Worm (Caenorhabditis elegans) whole organism, L3 larva: ENCODE measurements around the gene art-1.

Source experiments
- R02D3.7 ChIP-seq: fragments of 150-350 bp; optimal IDR thresholded peaks from 2 replicates; lab custom pipeline; 2014; ENCODE audit warnings: missing biosample characterization, missing genetic modification characterization
- ZK546.5 ChIP-seq: sonication (generic microtip); optimal IDR thresholded peaks from 2 replicates; lab custom pipeline; 2017; ENCODE audit warnings: missing biosample characterization, missing genetic modification characterization
- aly-2 ChIP-seq: fragments of 150-350 bp; optimal IDR thresholded peaks from 2 replicates; lab custom pipeline; 2014; ENCODE audit warnings: missing biosample characterization, missing genetic modification characterization
- ama-1 ChIP-seq: fragments of 150-350 bp; optimal IDR thresholded peaks from 2 replicates; lab custom pipeline; 2018
- ceh-16 ChIP-seq: sonication (generic microtip); optimal IDR thresholded peaks from 2 replicates; lab custom pipeline; 2017; ENCODE audit warnings: missing biosample characterization, missing genetic modification characterization
- ceh-28 ChIP-seq: fragments of 150-350 bp; optimal IDR thresholded peaks from 2 replicates; lab custom pipeline; 2014; ENCODE audit warnings: missing biosample characterization, missing genetic modification reagents, missing genetic modification characterization
- daf-12 ChIP-seq: fragments of 150-350 bp; optimal IDR thresholded peaks from 2 replicates; lab custom pipeline; 2014; ENCODE audit warnings: missing biosample characterization, missing genetic modification reagents, missing genetic modification characterization
- egl-5 ChIP-seq: fragments of 150-350 bp; optimal IDR thresholded peaks from 2 replicates; lab custom pipeline; 2017; ENCODE audit warnings: missing biosample characterization, missing genetic modification reagents, missing genetic modification characterization, inconsistent platforms
- elt-1 ChIP-seq: fragments of 150-350 bp; optimal IDR thresholded peaks from 2 replicates; lab custom pipeline; 2014; ENCODE audit warnings: missing biosample characterization, missing genetic modification characterization
- elt-2 ChIP-seq: sonication (generic microtip); optimal IDR thresholded peaks from 2 replicates; lab custom pipeline; 2016; ENCODE audit warnings: missing genetic modification reagents, mild to moderate bottlenecking, missing genetic modification characterization, missing compliant biosample characterization
- eor-1 ChIP-seq, 2 experiments: fragments of 150-350 bp; optimal IDR thresholded peaks; 2 replicates each; lab custom pipeline; 2014 to 2018; ENCODE audit warnings: missing biosample characterization in 2 of 2, missing genetic modification characterization in 2 of 2
- fkh-10 ChIP-seq: sonication (generic microtip); optimal IDR thresholded peaks from 2 replicates; lab custom pipeline; 2017; ENCODE audit warnings: missing biosample characterization, missing genetic modification reagents, missing genetic modification characterization
- fkh-2 ChIP-seq: fragments of 150-350 bp; optimal IDR thresholded peaks from 2 replicates; lab custom pipeline; 2014; ENCODE audit warnings: missing biosample characterization, missing genetic modification reagents, missing genetic modification characterization
- hmg-11 ChIP-seq: sonication (generic microtip); optimal IDR thresholded peaks from 2 replicates; lab custom pipeline; 2016; ENCODE audit warnings: missing genetic modification characterization, missing compliant biosample characterization
- lin-15B ChIP-seq: fragments of 150-350 bp; optimal IDR thresholded peaks from 2 replicates; lab custom pipeline; 2014; ENCODE audit warnings: missing biosample characterization, missing genetic modification characterization
- lin-39 ChIP-seq: fragments of 150-350 bp; optimal IDR thresholded peaks from 2 replicates; lab custom pipeline; 2018; ENCODE audit warnings: missing biosample characterization, missing genetic modification reagents, missing genetic modification characterization
- lsy-12 ChIP-seq: sonication (generic microtip); optimal IDR thresholded peaks from 2 replicates; lab custom pipeline; 2016; ENCODE audit warnings: mild to moderate bottlenecking, missing genetic modification characterization, missing compliant biosample characterization
- mdl-1 ChIP-seq: fragments of 150-350 bp; optimal IDR thresholded peaks from 2 replicates; lab custom pipeline; 2014; ENCODE audit warnings: missing biosample characterization, missing genetic modification characterization
- nfya-1 ChIP-seq: sonication (generic microtip); optimal IDR thresholded peaks from 2 replicates; lab custom pipeline; 2017; ENCODE audit warnings: missing genetic modification characterization, mild to moderate bottlenecking, missing compliant biosample characterization, antibody characterized with exemption, moderate library complexity; ENCODE audit not compliant: insufficient read depth
- nhr-11 ChIP-seq: fragments of 150-350 bp; optimal IDR thresholded peaks from 2 replicates; lab custom pipeline; 2014; ENCODE audit warnings: missing biosample characterization, missing genetic modification characterization
- nhr-23 ChIP-seq: fragments of 150-350 bp; optimal IDR thresholded peaks from 2 replicates; lab custom pipeline; 2014; ENCODE audit warnings: missing biosample characterization, missing genetic modification reagents, missing genetic modification characterization
- nhr-25 ChIP-seq: sonication (generic microtip); optimal IDR thresholded peaks from 2 replicates; lab custom pipeline; 2017; ENCODE audit warnings: missing biosample characterization, missing genetic modification characterization
- nhr-28 ChIP-seq: fragments of 150-350 bp; optimal IDR thresholded peaks from 2 replicates; lab custom pipeline; 2014; ENCODE audit warnings: missing biosample characterization, missing genetic modification characterization
- nhr-43 ChIP-seq: sonication (generic microtip); optimal IDR thresholded peaks from 2 replicates; lab custom pipeline; 2016; ENCODE audit warnings: mild to moderate bottlenecking, missing genetic modification characterization, missing compliant biosample characterization; ENCODE audit not compliant: poor library complexity, severe bottlenecking
- nhr-67 ChIP-seq: fragments of 150-350 bp; optimal IDR thresholded peaks from 2 replicates; lab custom pipeline; 2014; ENCODE audit warnings: missing biosample characterization, missing genetic modification characterization
- nhr-76 ChIP-seq: fragments of 150-350 bp; sonication (generic microtip); optimal IDR thresholded peaks from 5 replicates; lab custom pipeline; 2014; ENCODE audit warnings: missing biosample characterization, missing genetic modification characterization
- pqm-1 ChIP-seq: fragments of 150-350 bp; optimal IDR thresholded peaks from 2 replicates; lab custom pipeline; 2017; ENCODE audit warnings: missing biosample characterization, missing genetic modification characterization, inconsistent platforms
- snpc-4 ChIP-seq: fragments of 150-350 bp; optimal IDR thresholded peaks from 2 replicates; lab custom pipeline; 2014; ENCODE audit warnings: missing biosample characterization, missing genetic modification characterization
- tbx-2 ChIP-seq: sonication (generic microtip); optimal IDR thresholded peaks from 2 replicates; lab custom pipeline; 2016; ENCODE audit warnings: mild to moderate bottlenecking, missing genetic modification characterization, missing compliant biosample characterization
- unc-62 ChIP-seq: fragments of 150-350 bp; sonication (generic microtip); optimal IDR thresholded peaks from 4 replicates; lab custom pipeline; 2014; ENCODE audit warnings: missing biosample characterization, missing genetic modification reagents, missing genetic modification characterization
- ztf-4 ChIP-seq: fragments of 150-350 bp; optimal IDR thresholded peaks from 2 replicates; lab custom pipeline; 2014; ENCODE audit warnings: missing biosample characterization, missing genetic modification characterization

The art-1 gene

ce11 chrII:6951250-6951806, 20.7 kb downstream of the art-1 start, which contains the start of the genes malt-1 and ceh-38 (continued):
- TF ChIP-seq nhr-28 (tag; lab: Kevin White, UChicago) (no peak), eor-1 (tag; optimal IDR thresholded peaks at IDR 0.05; lab: Kevin White, UChicago) (no peak), daf-12 (peak; percentile 54), mdl-1 (tag; lab: Kevin White, UChicago) (peak; percentile 86), fkh-2 (peak; percentile 58), R02D3.7 (tag; lab: Kevin White, UChicago) (peak; percentile 90), fkh-10 (peak; percentile 92), nhr-67 (tag; lab: Kevin White, UChicago) (no peak), lin-15B (peak; percentile 92), nhr-25 (tag; lab: Kevin White, UChicago) (peak; percentile 90), snpc-4 (peak; percentile 96), ceh-28 (tag; lab: Kevin White, UChicago) (no peak), elt-1 (tag; lab: Kevin White, UChicago) (peak; percentile 45), lin-39 (tag; lab: Kevin White, UChicago) (peak; percentile 99), ZK546.5 (no peak)
- TF ChIP-seq, all 47 proteins: peak for 29

- peak; percentile 49 for TF ChIP-seq hmg-11 (tag; lab: Kevin White, UChicago)
- peak; percentile 57 for TF ChIP-seq nfya-1 (tag; lab: Kevin White, UChicago)
- TF ChIP-seq lin-39 (tag; lab: Kevin White, UChicago) = peak; percentile 92
- peak; percentile 11 for TF ChIP-seq pqm-1 (tag; lab: Kevin White, UChicago)
- no peak for TF ChIP-seq ceh-16 (tag; lab: Kevin White, UChicago)
- TF ChIP-seq elt-2 (tag; lab: Kevin White, UChicago) = peak; percentile 70
- TF ChIP-seq nhr-76 (tag; lab: Kevin White, UChicago) = no peak
- TF ChIP-seq, all 47 proteins: peak for 5
Measured at ce11 chrII:6943299-6944051, 28.6 kb downstream of the art-1 start.

ce11 chrII:6941520-6941919, 30.5 kb downstream of the art-1 start:
- TF ChIP-seq aly-2 = no peak
- TF ChIP-seq nhr-11 (tag; lab: Kevin White, UChicago) = peak; percentile 22

- no peak for TF ChIP-seq tbx-2 (tag; lab: Kevin White, UChicago)
- no peak for TF ChIP-seq ZK546.5
- no peak for TF ChIP-seq elt-2 (tag; lab: Kevin White, UChicago)
- no peak for TF ChIP-seq fkh-2
- TF ChIP-seq nhr-23 (tag; lab: Kevin White, UChicago) = no peak
- TF ChIP-seq unc-62 = no peak
- TF ChIP-seq lsy-12 (tag; lab: Kevin White, UChicago) = no peak
- no peak for TF ChIP-seq lin-39 (tag; lab: Kevin White, UChicago)
- no peak for TF ChIP-seq daf-12
- no peak for TF ChIP-seq ztf-4 (tag; lab: Kevin White, UChicago)
- TF ChIP-seq nhr-43 = no peak
- peak; percentile 42 for TF ChIP-seq egl-5 (tag; lab: Kevin White, UChicago)
- peak; percentile 44 for TF ChIP-seq nhr-11 (tag; lab: Kevin White, UChicago)
- no peak for TF ChIP-seq mdl-1 (tag; lab: Kevin White, UChicago)
Measured at ce11 chrII:6940726-6941230, 31.3 kb downstream of the art-1 start.

ce11 chrII:6939873-6940272, 32.2 kb downstream of the art-1 start:
- TF ChIP-seq nhr-43 = no peak
- TF ChIP-seq eor-1 (tag; optimal IDR thresholded peaks at IDR 0.05; lab: Kevin White, UChicago) = no peak
- TF ChIP-seq ZK546.5 = no peak
- no peak for TF ChIP-seq ama-1 (lab: Kevin White, UChicago)
